Fruit fly (Drosophila melanogaster) whole organism, prepupa: Measurements from ENCODE around the gene AP-2alpha.

Experiments
- Blimp-1 ChIP-seq: fragments of 200-800 bp; sonication (Bioruptor generic); optimal IDR thresholded peaks from 3 replicates; lab custom pipeline; 2017; ENCODE audit warnings: missing biosample characterization, missing genetic modification characterization, mild to moderate bottlenecking, moderate library complexity, missing genetic modification reagents
- CG10631 ChIP-seq: fragments of 200-800 bp; sonication (Bioruptor generic); optimal IDR thresholded peaks from 2 replicates; lab custom pipeline; 2016; ENCODE audit warnings: missing biosample characterization, missing genetic modification characterization
- CG11294 ChIP-seq: fragments of 200-800 bp; sonication (Bioruptor generic); IDR thresholded peaks from 2 replicates; pipeline ENCODE4 v1.3.6; 2022; ENCODE audit warnings: missing biosample characterization, missing genetic modification characterization
- CG1621 ChIP-seq: fragments of 200-800 bp; sonication (Bioruptor generic); optimal IDR thresholded peaks from 3 replicates; lab custom pipeline; 2018; ENCODE audit warnings: missing biosample characterization, mild to moderate bottlenecking, missing genetic modification characterization
- CG16779 ChIP-seq: fragments of 200-800 bp; sonication (Bioruptor generic); optimal IDR thresholded peaks from 3 replicates; lab custom pipeline; 2017; ENCODE audit warnings: missing biosample characterization, mild to moderate bottlenecking, missing genetic modification characterization
- CG3032 ChIP-seq: fragments of 200-800 bp; optimal IDR thresholded peaks from 2 replicates; lab custom pipeline; 2019; ENCODE audit warnings: missing biosample characterization, mild to moderate bottlenecking, missing genetic modification characterization, moderate library complexity
- CG31627 ChIP-seq: fragments of 200-800 bp; sonication (Bioruptor generic); optimal IDR thresholded peaks from 3 replicates; lab custom pipeline; 2016; ENCODE audit warnings: missing biosample characterization, missing genetic modification characterization
- CG32006 ChIP-seq: fragments of 200-800 bp; sonication (Bioruptor generic); optimal IDR thresholded peaks from 3 replicates; lab custom pipeline; 2017; ENCODE audit warnings: missing biosample characterization, mild to moderate bottlenecking, missing genetic modification characterization
- CG3919 ChIP-seq: fragments of 200-800 bp; sonication (Bioruptor generic); optimal IDR thresholded peaks from 3 replicates; lab custom pipeline; 2016; ENCODE audit warnings: missing biosample characterization, missing genetic modification characterization
- CG4318 ChIP-seq: fragments of 200-800 bp; sonication (Bioruptor generic); optimal IDR thresholded peaks from 3 replicates; lab custom pipeline; 2017; ENCODE audit warnings: missing biosample characterization, mild to moderate bottlenecking, missing genetic modification characterization
- CG6163 ChIP-seq: fragments of 200-800 bp; sonication (Bioruptor generic); IDR thresholded peaks from 3 replicates; pipeline ENCODE4 v1.3.6; 2022; ENCODE audit warnings: missing biosample characterization, missing genetic modification characterization
- CG6808 ChIP-seq: fragments of 200-800 bp; sonication (Bioruptor generic); optimal IDR thresholded peaks from 3 replicates; lab custom pipeline; 2017; ENCODE audit warnings: missing biosample characterization, missing genetic modification characterization, mild to moderate bottlenecking, moderate library complexity, missing genetic modification reagents
- CG8119 ChIP-seq: fragments of 200-800 bp; sonication (Bioruptor generic); IDR thresholded peaks from 3 replicates; pipeline ENCODE4 v1.3.6; 2022; ENCODE audit warnings: missing biosample characterization, missing genetic modification characterization
- CG8632 ChIP-seq: fragments of 200-800 bp; sonication (Bioruptor generic); optimal IDR thresholded peaks from 3 replicates; lab custom pipeline; 2016; ENCODE audit warnings: missing biosample characterization, missing genetic modification characterization
- CG9139 ChIP-seq: fragments of 200-800 bp; sonication (Bioruptor generic); optimal IDR thresholded peaks from 3 replicates; lab custom pipeline; 2017; ENCODE audit warnings: missing biosample characterization, mild to moderate bottlenecking, missing genetic modification characterization
- Eip78C ChIP-seq: fragments of 200-800 bp; sonication (Bioruptor generic); peaks from one replicate; lab custom pipeline; 2016; ENCODE audit warnings: missing biosample characterization, missing genetic modification characterization
- Hr38 ChIP-seq: sonication (Bioruptor generic); optimal IDR thresholded peaks from 2 replicates; lab custom pipeline; 2016; ENCODE audit warnings: missing biosample characterization, missing genetic modification characterization
- Hr39 ChIP-seq: fragments of 200-800 bp; sonication (Bioruptor generic); optimal IDR thresholded peaks from 2 replicates; lab custom pipeline; 2016; ENCODE audit warnings: missing biosample characterization, missing genetic modification characterization
- Hr4 ChIP-seq: fragments of 200-800 bp; sonication (Bioruptor generic); optimal IDR thresholded peaks from 3 replicates; lab custom pipeline; 2016; ENCODE audit warnings: missing biosample characterization, missing genetic modification characterization
- Met ChIP-seq: fragments of 200-800 bp; sonication (Bioruptor generic); optimal IDR thresholded peaks from 3 replicates; lab custom pipeline; 2016; ENCODE audit warnings: missing biosample characterization, missing genetic modification characterization
- Smox ChIP-seq: fragments of 200-800 bp; sonication (Bioruptor generic); optimal IDR thresholded peaks from 3 replicates; lab custom pipeline; 2016; ENCODE audit warnings: missing biosample characterization, missing genetic modification characterization
- Sox14 ChIP-seq: fragments of 200-800 bp; sonication (Bioruptor generic); optimal IDR thresholded peaks from 3 replicates; lab custom pipeline; 2016; ENCODE audit warnings: missing biosample characterization, missing genetic modification characterization
- Sox15 ChIP-seq: fragments of 200-800 bp; sonication (Bioruptor generic); optimal IDR thresholded peaks from 3 replicates; lab custom pipeline; 2016; ENCODE audit warnings: missing biosample characterization, missing genetic modification characterization
- acj6 ChIP-seq: fragments of 200-800 bp; sonication (Bioruptor generic); optimal IDR thresholded peaks from 3 replicates; lab custom pipeline; 2016; ENCODE audit warnings: missing biosample characterization, missing genetic modification characterization
- cyc ChIP-seq: fragments of 200-800 bp; sonication (Bioruptor generic); optimal IDR thresholded peaks from 3 replicates; lab custom pipeline; 2016; ENCODE audit warnings: missing biosample characterization, missing genetic modification characterization
- dsx ChIP-seq: fragments of 200-800 bp; optimal IDR thresholded peaks from 3 replicates; lab custom pipeline; 2019; ENCODE audit warnings: missing biosample characterization, mild to moderate bottlenecking, missing genetic modification characterization, moderate library complexity; ENCODE audit not compliant: poor library complexity, severe bottlenecking
- esn ChIP-seq: fragments of 200-800 bp; sonication (Bioruptor generic); optimal IDR thresholded peaks from 2 replicates; lab custom pipeline; 2016; ENCODE audit warnings: missing biosample characterization, mild to moderate bottlenecking, missing genetic modification characterization, moderate library complexity
- fd85E ChIP-seq: fragments of 200-800 bp; sonication (Bioruptor generic); optimal IDR thresholded peaks from 3 replicates; lab custom pipeline; 2016; ENCODE audit warnings: missing biosample characterization, missing genetic modification characterization
- fkh ChIP-seq: fragments of 200-800 bp; sonication (Bioruptor generic); optimal IDR thresholded peaks from 3 replicates; lab custom pipeline; 2017; ENCODE audit warnings: missing biosample characterization, mild to moderate bottlenecking, missing genetic modification characterization, moderate library complexity
- lz ChIP-seq: fragments of 200-800 bp; sonication (Bioruptor generic); optimal IDR thresholded peaks from 3 replicates; lab custom pipeline; 2016; ENCODE audit warnings: missing biosample characterization, missing genetic modification characterization
- net ChIP-seq: fragments of 200-800 bp; sonication (Bioruptor generic); optimal IDR thresholded peaks from 3 replicates; lab custom pipeline; 2016; ENCODE audit warnings: missing biosample characterization, missing genetic modification characterization
- pdm3 ChIP-seq: fragments of 200-800 bp; sonication (Bioruptor generic); optimal IDR thresholded peaks from 3 replicates; lab custom pipeline; 2016; ENCODE audit warnings: missing biosample characterization, missing genetic modification characterization
- salr ChIP-seq, 2 experiments: fragments of 200-800 bp; sonication (Bioruptor generic); optimal IDR thresholded peaks; 3 replicates each; lab custom pipeline; 2016 to 2018; ENCODE audit warnings: missing biosample characterization in 2 of 2, missing genetic modification characterization in 2 of 2, mild to moderate bottlenecking in 1 of 2
- svp ChIP-seq: fragments of 200-800 bp; sonication (Bioruptor generic); peaks from one replicate; lab custom pipeline; 2016; ENCODE audit warnings: missing biosample characterization, missing genetic modification characterization

AP-2alpha gene

dm6 chr2L:429680-430484, 15.3 kb upstream of the AP-2alpha start (continued):
- TF ChIP-seq net (peak; percentile 68), CG8632 (peak; percentile 81), Sox15 (GFP tag; lab: Kevin White, UChicago) (peak; percentile 73), CG11294 (GFP tag; lab: Robert Waterston, UW) (peak; percentile 46; the same call in 1 of the 2 replicates), Eip78C (peak; percentile 96), Hr39 (GFP tag; lab: Kevin White, UChicago) (peak; percentile 95), CG31627 (peak; percentile 95), CG8119 (GFP tag; lab: Robert Waterston, UW) (peak; percentile 71), cyc (GFP tag; lab: Kevin White, UChicago) (peak; percentile 95), CG3919 (GFP tag; lab: Kevin White, UChicago) (peak; percentile 90), salr (GFP tag; optimal IDR thresholded peaks at IDR 0.05; lab: Kevin White, UChicago) (peak; percentile 67 to 69), acj6 (GFP tag; lab: Kevin White, UChicago) (peak; percentile 91), CG1621 (tag; lab: Kevin White, UChicago) (peak; percentile 77), fkh (no peak), CG6808 (GFP tag; lab: Kevin White, UChicago) (peak; percentile 77), lz (GFP tag; lab: Kevin White, UChicago) (peak; percentile 94), dsx (peak; percentile 65), CG10631 (GFP tag; lab: Kevin White, UChicago) (peak; percentile 89), Blimp-1 (GFP tag; lab: Kevin White, UChicago) (peak; percentile 80)

dm6 chr2L:428380-428989, 13.9 kb upstream of the AP-2alpha start:
- TF ChIP-seq CG10631 (GFP tag; lab: Kevin White, UChicago) (no peak), Met (GFP tag; lab: Kevin White, UChicago) (no peak), CG3032 (tag; lab: Kevin White, UChicago) (no peak), CG4318 (peak; percentile 3), CG32006 (GFP tag; lab: Kevin White, UChicago) (peak; percentile 45), svp (GFP tag; lab: Kevin White, UChicago) (peak; percentile 25), Sox15 (GFP tag; lab: Kevin White, UChicago) (no peak), Hr39 (GFP tag; lab: Kevin White, UChicago) (no peak), Sox14 (GFP tag; lab: Kevin White, UChicago) (no peak), Hr38 (GFP tag; lab: Kevin White, UChicago) (no peak), CG6163 (no peak), CG9139 (no peak), pdm3 (GFP tag; lab: Kevin White, UChicago) (no peak), CG11294 (GFP tag; lab: Robert Waterston, UW) (no peak), esn (GFP tag; lab: Kevin White, UChicago) (no peak), Eip78C (peak; percentile 75), fd85E (GFP tag; lab: Kevin White, UChicago) (no peak), Smox (GFP tag; lab: Kevin White, UChicago) (no peak), Blimp-1 (GFP tag; lab: Kevin White, UChicago) (no peak), CG8119 (GFP tag; lab: Robert Waterston, UW) (0 out of 3 replicates have a peak, but pooled peaks have one; percentile 16), Hr4 (GFP tag; lab: Kevin White, UChicago) (peak; percentile 12), CG16779 (tag; lab: Kevin White, UChicago) (no peak), cyc (GFP tag; lab: Kevin White, UChicago) (no peak)
